Worm (Caenorhabditis elegans) whole organism, L4 larva: ENCODE measurements around the gene tag-52.

Experiments used
- F10B5.3 ChIP-seq: sonication (generic microtip); optimal IDR thresholded peaks from 2 replicates; lab custom pipeline; 2016; ENCODE audit warnings: mild to moderate bottlenecking, missing genetic modification characterization, missing compliant biosample characterization
- F49E8.2 ChIP-seq: sonication (generic microtip); optimal IDR thresholded peaks from 2 replicates; lab custom pipeline; 2016; ENCODE audit warnings: missing compliant biosample characterization, mild to moderate bottlenecking, missing genetic modification characterization, borderline replicate concordance
- R02D3.7 ChIP-seq: fragments of 150-350 bp; sonication (generic microtip); optimal IDR thresholded peaks from 3 replicates; lab custom pipeline; 2014; ENCODE audit warnings: missing biosample characterization, missing genetic modification characterization
- T20F7.1 ChIP-seq: fragments of 200-800 bp; sonication (Bioruptor generic); optimal IDR thresholded peaks from 2 replicates; lab custom pipeline; 2018; ENCODE audit warnings: mild to moderate bottlenecking, missing genetic modification characterization, missing compliant biosample characterization
- Y48G9A.11 ChIP-seq: fragments of 200-800 bp; sonication (Bioruptor generic); IDR thresholded peaks from 2 replicates; pipeline ENCODE4 v1.3.6; 2022; ENCODE audit warnings: missing genetic modification reagents, missing genetic modification characterization, missing compliant biosample characterization
- Y5F2A.4 ChIP-seq: fragments of 200-800 bp; sonication (Bioruptor generic); optimal IDR thresholded peaks from 2 replicates; lab custom pipeline; 2018; ENCODE audit warnings: mild to moderate bottlenecking, missing genetic modification characterization, missing compliant biosample characterization
- Y75B8A.6 ChIP-seq: fragments of 200-800 bp; sonication (Bioruptor generic); IDR thresholded peaks from 2 replicates; pipeline ENCODE4 v1.3.6; 2022; ENCODE audit warnings: missing genetic modification reagents, missing genetic modification characterization, missing compliant biosample characterization
- ZK546.5 ChIP-seq, 2 experiments: sonication (generic microtip); optimal IDR thresholded peaks; 2 replicates each; lab custom pipeline; 2017; ENCODE audit warnings: missing biosample characterization in 2 of 2, missing genetic modification characterization in 2 of 2
- aha-1 ChIP-seq: fragments of 150-350 bp; peaks from one replicate; lab custom pipeline; 2014; ENCODE audit warnings: missing biosample characterization, missing genetic modification characterization
- ama-1 ChIP-seq: fragments of 150-350 bp; optimal IDR thresholded peaks from 2 replicates; lab custom pipeline; 2014; ENCODE audit warnings: inconsistent platforms, mixed read lengths
- attf-4 ChIP-seq: sonication (generic microtip); optimal IDR thresholded peaks from 3 replicates; lab custom pipeline; 2017; ENCODE audit warnings: missing biosample characterization, missing genetic modification characterization
- ceh-28 ChIP-seq: fragments of 150-350 bp; optimal IDR thresholded peaks from 2 replicates; lab custom pipeline; 2014; ENCODE audit warnings: missing biosample characterization, missing genetic modification reagents, missing genetic modification characterization
- ceh-44 ChIP-seq: fragments of 200-800 bp; sonication (Bioruptor generic); IDR thresholded peaks from 2 replicates; pipeline ENCODE4 v1.3.6; 2022; ENCODE audit warnings: missing genetic modification reagents, missing genetic modification characterization, missing compliant biosample characterization
- ctbp-1 ChIP-seq: fragments of 200-800 bp; sonication (Bioruptor generic); IDR thresholded peaks from 2 replicates; pipeline ENCODE4 v1.3.6; 2022; ENCODE audit warnings: missing genetic modification reagents, missing genetic modification characterization, missing compliant biosample characterization
- daf-8 ChIP-seq: fragments of 200-800 bp; sonication (Bioruptor generic); IDR thresholded peaks from 2 replicates; pipeline ENCODE4 v1.3.6; 2022; ENCODE audit warnings: missing genetic modification characterization, missing compliant biosample characterization
- dmd-6 ChIP-seq: fragments of 200-800 bp; sonication (Bioruptor generic); IDR thresholded peaks from 2 replicates; pipeline ENCODE4 v1.3.6; 2022; ENCODE audit warnings: missing genetic modification reagents, missing genetic modification characterization, missing compliant biosample characterization
- dmd-8 ChIP-seq: fragments of 200-800 bp; sonication (Bioruptor generic); IDR thresholded peaks from 2 replicates; pipeline ENCODE4 v1.3.6; 2022; ENCODE audit warnings: missing genetic modification characterization, missing compliant biosample characterization
- duxl-1 ChIP-seq: sonication (generic microtip); optimal IDR thresholded peaks from 2 replicates; lab custom pipeline; 2016; ENCODE audit warnings: mild to moderate bottlenecking, missing genetic modification characterization, moderate library complexity, missing compliant biosample characterization; ENCODE audit not compliant: poor library complexity
- dve-1 ChIP-seq: sonication (generic microtip); optimal IDR thresholded peaks from 2 replicates; lab custom pipeline; 2017; ENCODE audit warnings: antibody characterized with exemption, mild to moderate bottlenecking, missing genetic modification characterization, missing compliant biosample characterization; ENCODE audit not compliant: insufficient read depth
- egl-27 ChIP-seq: sonication (generic microtip); optimal IDR thresholded peaks from 3 replicates; lab custom pipeline; 2017; ENCODE audit warnings: missing biosample characterization, missing genetic modification reagents, missing genetic modification characterization
- fkh-10 ChIP-seq: fragments of 150-350 bp; optimal IDR thresholded peaks from 2 replicates; lab custom pipeline; 2014; ENCODE audit warnings: missing biosample characterization, missing genetic modification reagents, missing genetic modification characterization
- gei-8 ChIP-seq: fragments of 200-800 bp; sonication (Bioruptor generic); optimal IDR thresholded peaks from 2 replicates; lab custom pipeline; 2018; ENCODE audit warnings: mild to moderate bottlenecking, missing genetic modification characterization, missing compliant biosample characterization
- hlh-11 ChIP-seq: fragments of 200-800 bp; sonication (Bioruptor generic); optimal IDR thresholded peaks from 2 replicates; lab custom pipeline; 2018; ENCODE audit warnings: mild to moderate bottlenecking, missing genetic modification characterization, missing compliant biosample characterization
- hlh-30 ChIP-seq: sonication (generic microtip); optimal IDR thresholded peaks from 2 replicates; lab custom pipeline; 2017; ENCODE audit warnings: antibody characterized with exemption, mild to moderate bottlenecking, missing genetic modification characterization, missing compliant biosample characterization; ENCODE audit not compliant: insufficient read depth
- jun-1 ChIP-seq: fragments of 150-350 bp; optimal IDR thresholded peaks from 2 replicates; lab custom pipeline; 2014; ENCODE audit warnings: missing biosample characterization, missing genetic modification reagents, missing genetic modification characterization
- lin-13 ChIP-seq: fragments of 150-350 bp; optimal IDR thresholded peaks from 2 replicates; lab custom pipeline; 2014; ENCODE audit warnings: missing biosample characterization, missing genetic modification reagents, missing genetic modification characterization
- lin-15B ChIP-seq: fragments of 150-350 bp; sonication (generic microtip); optimal IDR thresholded peaks from 3 replicates; lab custom pipeline; 2014; ENCODE audit warnings: missing biosample characterization, missing genetic modification characterization
- lin-38 ChIP-seq: fragments of 200-800 bp; sonication (Bioruptor generic); IDR thresholded peaks from 2 replicates; pipeline ENCODE4 v1.3.6; 2022; ENCODE audit warnings: missing genetic modification reagents, missing genetic modification characterization, missing compliant biosample characterization
- lin-39 ChIP-seq: fragments of 150-350 bp; optimal IDR thresholded peaks from 2 replicates; lab custom pipeline; 2014; ENCODE audit warnings: missing biosample characterization, missing genetic modification reagents, missing genetic modification characterization
- lsy-2 ChIP-seq, 2 experiments: fragments of 150-350 bp in 1 of 2; sonication (generic microtip) in 1 of 2; optimal IDR thresholded peaks; 2 replicates each; lab custom pipeline; 2014 to 2017; ENCODE audit warnings: missing biosample characterization in 2 of 2, missing genetic modification characterization in 2 of 2
- madf-9 ChIP-seq: fragments of 200-800 bp; sonication (Bioruptor generic); conservative IDR thresholded peaks from 2 replicates; pipeline ENCODE4 v1.3.6; 2022; ENCODE audit warnings: missing genetic modification reagents, missing genetic modification characterization, missing compliant biosample characterization
- mdl-1 ChIP-seq, 2 experiments: fragments of 150-350 bp in 1 of 2; sonication (generic microtip) in 1 of 2; optimal IDR thresholded peaks; 2 replicates each; lab custom pipeline; 2014 to 2017; ENCODE audit warnings: missing biosample characterization in 2 of 2, missing genetic modification characterization in 2 of 2
- mdt-29 ChIP-seq: fragments of 200-800 bp; sonication (Bioruptor generic); IDR thresholded peaks from 2 replicates; pipeline ENCODE4 v1.3.6; 2022; ENCODE audit warnings: missing genetic modification reagents, missing genetic modification characterization, missing compliant biosample characterization
- mep-1 ChIP-seq: fragments of 150-350 bp; sonication (generic microtip); optimal IDR thresholded peaks from 3 replicates; lab custom pipeline; 2014; ENCODE audit warnings: missing biosample characterization, missing genetic modification characterization
- mes-2 ChIP-seq: sonication (generic microtip); optimal IDR thresholded peaks from 2 replicates; lab custom pipeline; 2016; ENCODE audit warnings: missing genotype, mild to moderate bottlenecking, missing genetic modification characterization, missing compliant biosample characterization; ENCODE audit not compliant: poor library complexity, severe bottlenecking
- mxl-3 ChIP-seq: fragments of 200-800 bp; sonication (Bioruptor generic); optimal IDR thresholded peaks from 2 replicates; lab custom pipeline; 2018; ENCODE audit warnings: mild to moderate bottlenecking, missing genetic modification characterization, missing compliant biosample characterization
- nhr-28 ChIP-seq: fragments of 150-350 bp; optimal IDR thresholded peaks from 2 replicates; lab custom pipeline; 2014; ENCODE audit warnings: missing biosample characterization, missing genetic modification characterization
- nhr-6 ChIP-seq: fragments of 150-350 bp; optimal IDR thresholded peaks from 2 replicates; lab custom pipeline; 2014; ENCODE audit warnings: missing biosample characterization, missing genetic modification characterization
- nhr-76 ChIP-seq: fragments of 150-350 bp; optimal IDR thresholded peaks from 2 replicates; lab custom pipeline; 2014; ENCODE audit warnings: missing biosample characterization, missing genetic modification characterization
- php-3 ChIP-seq: fragments of 200-800 bp; sonication (Bioruptor generic); IDR thresholded peaks from 2 replicates; pipeline ENCODE4 v1.3.6; 2022; ENCODE audit warnings: missing genetic modification reagents, missing genetic modification characterization, missing compliant biosample characterization
- rbr-2 ChIP-seq: sonication (generic microtip); optimal IDR thresholded peaks from 2 replicates; lab custom pipeline; 2016; ENCODE audit warnings: missing genotype, missing genetic modification characterization, missing compliant biosample characterization
- sdz-12 ChIP-seq: fragments of 200-800 bp; sonication (Bioruptor generic); optimal IDR thresholded peaks from 2 replicates; lab custom pipeline; 2018; ENCODE audit warnings: mild to moderate bottlenecking, missing genetic modification characterization, missing compliant biosample characterization
- snpc-1.2 ChIP-seq: fragments of 200-800 bp; sonication (Bioruptor generic); IDR thresholded peaks from 2 replicates; pipeline ENCODE4 v1.3.6; 2022; ENCODE audit warnings: missing genetic modification reagents, missing genetic modification characterization, missing compliant biosample characterization
- spr-1 ChIP-seq: sonication (generic microtip); optimal IDR thresholded peaks from 2 replicates; lab custom pipeline; 2016; ENCODE audit warnings: mild to moderate bottlenecking, missing genetic modification characterization, missing compliant biosample characterization
- unc-39 ChIP-seq: sonication (generic microtip); optimal IDR thresholded peaks from 2 replicates; lab custom pipeline; 2017; ENCODE audit warnings: missing biosample characterization, missing genetic modification characterization
- unc-62 ChIP-seq, 3 experiments: fragments of 150-350 bp in 1 of 3; sonication (generic microtip); optimal IDR thresholded peaks in 2 of 3; peaks in 1 of 3; 1 replicate in 1 of 3; 2 replicates in 2 of 3; lab custom pipeline; 2014 to 2017; ENCODE audit warnings: missing biosample characterization in 3 of 3, missing genetic modification characterization in 3 of 3, missing genetic modification reagents in 3 of 3, missing genotype in 1 of 3
- vab-7 ChIP-seq: fragments of 200-800 bp; sonication (Bioruptor generic); IDR thresholded peaks from 2 replicates; pipeline ENCODE4 v1.3.6; 2022; ENCODE audit warnings: missing genetic modification reagents, missing genetic modification characterization, missing compliant biosample characterization
- zip-11 ChIP-seq: fragments of 200-800 bp; sonication (Bioruptor generic); IDR thresholded peaks from 2 replicates; pipeline ENCODE4 v1.3.6; 2022; ENCODE audit warnings: missing genetic modification characterization, missing compliant biosample characterization
- zip-2 ChIP-seq: fragments of 150-350 bp; optimal IDR thresholded peaks from 2 replicates; lab custom pipeline; 2014; ENCODE audit warnings: missing biosample characterization, missing genetic modification characterization
- ztf-7 ChIP-seq: fragments of 150-350 bp; optimal IDR thresholded peaks from 2 replicates; lab custom pipeline; 2014; ENCODE audit warnings: missing biosample characterization, missing genetic modification characterization

The tag-52 gene

ce11 chrX:3650100-3650809 lies 28.1 kb downstream of the tag-52 start, which contains the start of the genes sax-1 and R11G1.2:
Gene sax-1, minus strand, starts transcription at chrX:3650150.
Gene R11G1.2, plus strand, starts transcription at chrX:3650614.
- TF ChIP-seq madf-9 (GFP tag; lab: Robert Waterston, UW), result 0 out of 2 replicates have a peak, but pooled peaks have one; percentile 16
- TF ChIP-seq fkh-10 (GFP tag; lab: Kevin White, UChicago), result no peak
- peak in 1 of 2 experiments; percentile 70 for TF ChIP-seq lsy-2 (tag; optimal IDR thresholded peaks at IDR 0.05; lab: Kevin White, UChicago)
- no peak for TF ChIP-seq lin-13
- TF ChIP-seq attf-4, result no peak
- TF ChIP-seq Y48G9A.11 (GFP tag; lab: Robert Waterston, UW), result no peak
- TF ChIP-seq nhr-28 (tag; lab: Kevin White, UChicago), result peak; percentile 41
- peak; percentile 55 for TF ChIP-seq dmd-6
- no peak for TF ChIP-seq vab-7
- TF ChIP-seq mdt-29 (GFP tag; lab: Robert Waterston, UW), result no peak
- TF ChIP-seq Y5F2A.4 (GFP tag; lab: Kevin White, UChicago), result no peak
- TF ChIP-seq mes-2 (tag; lab: Kevin White, UChicago), result peak; percentile 73
- peak; percentile 40 for TF ChIP-seq mxl-3 (GFP tag; lab: Kevin White, UChicago)
- TF ChIP-seq lin-38 (GFP tag; lab: Robert Waterston, UW), result no peak
- TF ChIP-seq ceh-28 (tag; lab: Kevin White, UChicago), result no peak
- TF ChIP-seq snpc-1.2, result no peak
- TF ChIP-seq egl-27 (tag; lab: Kevin White, UChicago), result no peak
- TF ChIP-seq duxl-1 (tag; lab: Kevin White, UChicago), result no peak
- TF ChIP-seq mep-1 (tag; lab: Kevin White, UChicago), result peak; percentile 77
- no peak for TF ChIP-seq dmd-8
- no peak for TF ChIP-seq daf-8 (GFP tag; lab: Robert Waterston, UW)
- no peak for TF ChIP-seq zip-2 (tag; lab: Kevin White, UChicago)
- no peak for TF ChIP-seq ama-1 (lab: Kevin White, UChicago)
- no peak for TF ChIP-seq jun-1 (tag; lab: Kevin White, UChicago)
- TF ChIP-seq rbr-2, result peak; percentile 64
- TF ChIP-seq mdl-1 (tag; optimal IDR thresholded peaks at IDR 0.05; lab: Kevin White, UChicago), result peak; percentile 33 to 88
- TF ChIP-seq php-3 (GFP tag; lab: Robert Waterston, UW), result no peak
- no peak for TF ChIP-seq sdz-12 (GFP tag; lab: Kevin White, UChicago)
- TF ChIP-seq hlh-11 (tag; lab: Kevin White, UChicago), result peak; percentile 69
- TF ChIP-seq spr-1 (tag; lab: Kevin White, UChicago), result no peak
- no peak for TF ChIP-seq lin-15B (tag; lab: Kevin White, UChicago)
- TF ChIP-seq T20F7.1 (GFP tag; lab: Kevin White, UChicago), result no peak
- peak; percentile 34 for TF ChIP-seq nhr-6 (tag; lab: Kevin White, UChicago)
- TF ChIP-seq F49E8.2, result no peak
- peak; percentile 97 for TF ChIP-seq hlh-30
- TF ChIP-seq F10B5.3, result no peak
- TF ChIP-seq R02D3.7, result no peak
- no peak for TF ChIP-seq lin-39 (tag; lab: Kevin White, UChicago)
- TF ChIP-seq Y75B8A.6 (GFP tag; lab: Robert Waterston, UW), result no peak
- TF ChIP-seq ZK546.5 (tag; optimal IDR thresholded peaks at IDR 0.05; lab: Kevin White, UChicago), result no peak
- peak; percentile 9 for TF ChIP-seq aha-1
- TF ChIP-seq unc-62 (GFP tag; optimal IDR thresholded peaks at IDR 0.05 in 1 of 2; lab: Kevin White, UChicago), result peak in 1 of 2 experiments; percentile 35
- TF ChIP-seq unc-62 (tag; optimal IDR thresholded peaks at IDR 0.05; lab: Kevin White, UChicago), result no peak
- no peak for TF ChIP-seq zip-11 (GFP tag; lab: Robert Waterston, UW)
- TF ChIP-seq gei-8 (GFP tag; lab: Kevin White, UChicago), result no peak
- TF ChIP-seq nhr-76 (tag; lab: Kevin White, UChicago), result no peak
- no peak for TF ChIP-seq ctbp-1 (GFP tag; lab: Robert Waterston, UW)
- no peak for TF ChIP-seq unc-39 (tag; lab: Kevin White, UChicago)
- peak; percentile 56 for TF ChIP-seq dve-1 (tag; lab: Kevin White, UChicago)
- peak; percentile 56 for TF ChIP-seq ztf-7 (tag; lab: Kevin White, UChicago)
- no peak for TF ChIP-seq ceh-44 (GFP tag; lab: Robert Waterston, UW)
